Fruit fly (Drosophila melanogaster) whole organism, wandering third instar larva: Measurements from ENCODE around the gene CG13384.

Experiments
- Abd-B ChIP-seq: fragments of >200 bp; optimal IDR thresholded peaks from 2 replicates; lab custom pipeline; 2017; ENCODE audit warnings: missing biosample characterization, missing genetic modification characterization
- CG9705 ChIP-seq: fragments of 200-800 bp; sonication (Bioruptor generic); optimal IDR thresholded peaks from 2 replicates; lab custom pipeline; 2018; ENCODE audit warnings: missing biosample characterization, mild to moderate bottlenecking, missing genetic modification characterization
- CrebA ChIP-seq: fragments of 200-800 bp; sonication (Bioruptor generic); optimal IDR thresholded peaks from 2 replicates; lab custom pipeline; 2016; ENCODE audit warnings: missing biosample characterization, mild to moderate bottlenecking, missing genetic modification characterization, borderline replicate concordance
- Dif ChIP-seq: fragments of 200-275, 200-300 bp; sonication (Bioruptor generic); optimal IDR thresholded peaks from 2 replicates; lab custom pipeline; 2018; ENCODE audit warnings: missing biosample characterization, missing genetic modification characterization; ENCODE audit not compliant: partially characterized antibody
- Hnf4 ChIP-seq: fragments of 200-800 bp; sonication (Bioruptor generic); optimal IDR thresholded peaks from 2 replicates; lab custom pipeline; 2016; ENCODE audit warnings: missing biosample characterization, mild to moderate bottlenecking, missing genetic modification characterization
- Hr83 ChIP-seq: fragments of 200-300 bp; sonication (Bioruptor generic); optimal IDR thresholded peaks from 2 replicates; lab custom pipeline; 2016; ENCODE audit warnings: missing biosample characterization, mild to moderate bottlenecking, missing genetic modification characterization, moderate library complexity; ENCODE audit not compliant: poor library complexity, severe bottlenecking
- Mio ChIP-seq: sonication (Bioruptor generic); optimal IDR thresholded peaks from 2 replicates; lab custom pipeline; 2016; ENCODE audit warnings: missing biosample characterization, missing genetic modification characterization
- Myc ChIP-seq: fragments of >200 bp; optimal IDR thresholded peaks from 2 replicates; lab custom pipeline; 2017
- OdsH ChIP-seq: fragments of 200-800 bp; sonication (Bioruptor generic); optimal IDR thresholded peaks from 2 replicates; lab custom pipeline; 2016; ENCODE audit warnings: missing biosample characterization, mild to moderate bottlenecking, missing genetic modification characterization
- Rel ChIP-seq, 2 experiments: fragments of 200-800 bp; sonication (Bioruptor generic) in 1 of 2; optimal IDR thresholded peaks; 2 replicates in 1 of 2; 3 replicates in 1 of 2; lab custom pipeline; 2016 to 2019; ENCODE audit warnings: mild to moderate bottlenecking in 2 of 2, missing biosample characterization in 2 of 2, missing genetic modification characterization in 2 of 2, moderate library complexity in 1 of 2
- Sp1 ChIP-seq: fragments of 200-800 bp; sonication (Bioruptor generic); optimal IDR thresholded peaks from 3 replicates; lab custom pipeline; 2019; ENCODE audit warnings: missing biosample characterization, mild to moderate bottlenecking, missing genetic modification characterization, moderate library complexity
- Vsx2 ChIP-seq: fragments of 200-300, 225-300 bp; sonication (Bioruptor generic); optimal IDR thresholded peaks from 2 replicates; lab custom pipeline; 2018; ENCODE audit warnings: missing biosample characterization, missing genetic modification characterization; ENCODE audit not compliant: partially characterized antibody
- br ChIP-seq: fragments of 200-800 bp; sonication (Bioruptor generic); optimal IDR thresholded peaks from 2 replicates; lab custom pipeline; 2016; ENCODE audit warnings: missing biosample characterization, missing genetic modification characterization
- brk ChIP-seq: fragments of 200-800 bp; sonication (Bioruptor generic); optimal IDR thresholded peaks from 2 replicates; lab custom pipeline; 2016; ENCODE audit warnings: missing biosample characterization, mild to moderate bottlenecking, missing genetic modification characterization
- dl ChIP-seq, 2 experiments: fragments of 175-275, 200-275 bp in 1 of 2; fragments of 200-275 bp in 1 of 2; sonication (Bioruptor generic); optimal IDR thresholded peaks; lab custom pipeline; 2018; ENCODE audit warnings: mild to moderate bottlenecking in 2 of 2, missing biosample characterization in 2 of 2, missing genetic modification characterization in 2 of 2, moderate library complexity in 2 of 2; ENCODE audit not compliant: partially characterized antibody in 2 of 2, insufficient read depth in 1 of 2
- dmrt93B ChIP-seq: fragments of 200-800 bp; sonication (Bioruptor generic); optimal IDR thresholded peaks from 2 replicates; lab custom pipeline; 2018; ENCODE audit warnings: missing biosample characterization, mild to moderate bottlenecking, missing genetic modification characterization
- ey ChIP-seq: fragments of 200-800 bp; sonication (Bioruptor generic); optimal IDR thresholded peaks from 2 replicates; lab custom pipeline; 2016; ENCODE audit warnings: missing biosample characterization, missing genetic modification characterization
- foxo ChIP-seq, 2 experiments: fragments of 200-800 bp; sonication (Bioruptor generic); optimal IDR thresholded peaks; 2 replicates in 1 of 2; 3 replicates in 1 of 2; lab custom pipeline; 2016 to 2017; ENCODE audit warnings: missing biosample characterization in 2 of 2, missing genetic modification characterization in 2 of 2
- h ChIP-seq: fragments of 200-800 bp; sonication (Bioruptor generic); optimal IDR thresholded peaks from 3 replicates; lab custom pipeline; 2016; ENCODE audit warnings: missing biosample characterization, mild to moderate bottlenecking, missing genetic modification characterization
- jim ChIP-seq: fragments of 175-275, 200-325 bp; sonication (Bioruptor generic); optimal IDR thresholded peaks from 2 replicates; lab custom pipeline; 2016; ENCODE audit warnings: missing biosample characterization, mild to moderate bottlenecking, missing genetic modification characterization
- lola ChIP-seq: fragments of >200 bp; optimal IDR thresholded peaks from 2 replicates; lab custom pipeline; 2017; ENCODE audit warnings: missing biosample characterization, missing genetic modification characterization
- pan ChIP-seq: fragments of >200 bp; optimal IDR thresholded peaks from 2 replicates; lab custom pipeline; 2017
- psq ChIP-seq: fragments of 200-800 bp; sonication (Bioruptor generic); optimal IDR thresholded peaks from 3 replicates; lab custom pipeline; 2017; ENCODE audit warnings: missing biosample characterization, mild to moderate bottlenecking, missing genetic modification characterization, moderate library complexity
- rgr ChIP-seq: fragments of 200-800 bp; sonication (Bioruptor generic); optimal IDR thresholded peaks from 3 replicates; lab custom pipeline; 2016; ENCODE audit warnings: missing biosample characterization, mild to moderate bottlenecking, missing genetic modification characterization
- sage ChIP-seq: fragments of 200-800 bp; sonication (Bioruptor generic); optimal IDR thresholded peaks from 2 replicates; lab custom pipeline; 2016; ENCODE audit warnings: missing biosample characterization, mild to moderate bottlenecking, missing genetic modification characterization
- sv ChIP-seq: fragments of 200-800 bp; sonication (Bioruptor generic); optimal IDR thresholded peaks from 3 replicates; lab custom pipeline; 2016; ENCODE audit warnings: missing biosample characterization, missing genetic modification characterization
- tai ChIP-seq: sonication (Bioruptor generic); optimal IDR thresholded peaks from 2 replicates; lab custom pipeline; 2016; ENCODE audit warnings: missing biosample characterization, missing genetic modification characterization
- usp ChIP-seq: fragments of >200 bp; optimal IDR thresholded peaks from 2 replicates; lab custom pipeline; 2017; ENCODE audit warnings: missing biosample characterization, missing genetic modification characterization
- woc ChIP-seq: sonication (Bioruptor generic); optimal IDR thresholded peaks from 2 replicates; lab custom pipeline; 2016; ENCODE audit warnings: missing biosample characterization, mild to moderate bottlenecking, missing genetic modification characterization

The CG13384 gene

dm6 chr2L:8338039-8338438 lies 46.2 kb upstream of the CG13384 start, which contains the start of gene witty:
Gene witty, plus strand, starts transcription at chr2L:8338287.
- TF ChIP-seq Hnf4 (GFP tag; lab: Kevin White, UChicago) (no peak), jim (no peak), dmrt93B (GFP tag; lab: Kevin White, UChicago) (no peak), usp (GFP tag; lab: Kevin White, UChicago) (no peak), ey (GFP tag; lab: Kevin White, UChicago) (no peak), CG9705 (no peak), Mio (GFP tag; lab: Kevin White, UChicago) (no peak), Abd-B (no peak), brk (no peak), sage (GFP tag; lab: Kevin White, UChicago) (no peak), lola (GFP tag; lab: Kevin White, UChicago) (no peak), Sp1 (GFP tag; lab: Kevin White, UChicago) (no peak), OdsH (GFP tag; lab: Kevin White, UChicago) (no peak), Hr83 (no peak), br (GFP tag; lab: Kevin White, UChicago) (no peak), Myc (lab: Kevin White, UChicago) (no peak)

dm6 chr2L:8339751-8340349 lies 44.4 kb upstream of the CG13384 start:
- TF ChIP-seq Rel (GFP tag; optimal IDR thresholded peaks at IDR 0.05; lab: Kevin White, UChicago) = no peak
- TF ChIP-seq Rel (tag; optimal IDR thresholded peaks at IDR 0.05; lab: Kevin White, UChicago) = peak; percentile 96
- no peak for TF ChIP-seq woc
- no peak for TF ChIP-seq pan

dm6 chr2L:8342395-8342794 lies 41.9 kb upstream of the CG13384 start, which contains the start of gene CG14273:
Gene CG14273, plus strand, starts transcription at chr2L:8342695.
- TF ChIP-seq lola (GFP tag; lab: Kevin White, UChicago) (no peak), OdsH (GFP tag; lab: Kevin White, UChicago) (no peak)

- TF ChIP-seq Rel (GFP tag; optimal IDR thresholded peaks at IDR 0.05; lab: Kevin White, UChicago) (no peak), Rel (tag; optimal IDR thresholded peaks at IDR 0.05; lab: Kevin White, UChicago) (peak; percentile 20), Vsx2 (no peak), h (GFP tag; lab: Kevin White, UChicago) (peak; percentile 63), CG9705 (no peak)
Observed at dm6 chr2L:8344536-8344935, 39.7 kb upstream of the CG13384 start.

dm6 chr2L:8346260-8346659 lies 38.0 kb upstream of the CG13384 start, which contains the start of gene CG7778:
Gene CG7778, plus strand, starts transcription at chr2L:8346620.
- TF ChIP-seq CrebA (GFP tag; lab: Kevin White, UChicago) (no peak), sv (GFP tag; lab: Kevin White, UChicago) (no peak), psq (GFP tag; lab: Kevin White, UChicago) (no peak), Dif (peak; percentile 26)

dm6 chr2L:8350560-8351171 lies 33.6 kb upstream of the CG13384 start:
- TF ChIP-seq dl (GFP tag; optimal IDR thresholded peaks at IDR 0.05; lab: Kevin White, UChicago; ENCODE audit: insufficient read depth in 1 of 2, partially characterized antibody in 2 of 2) = no peak
- TF ChIP-seq Hr83 = peak; percentile 62
- peak; percentile 37 for TF ChIP-seq OdsH (GFP tag; lab: Kevin White, UChicago)
- peak; percentile 15 for TF ChIP-seq tai
- peak in 1 of 2 experiments; percentile 9 for TF ChIP-seq foxo (GFP tag; optimal IDR thresholded peaks at IDR 0.05; lab: Kevin White, UChicago)
- no peak for TF ChIP-seq Sp1 (GFP tag; lab: Kevin White, UChicago)
- peak; percentile 18 for TF ChIP-seq h (GFP tag; lab: Kevin White, UChicago)
- TF ChIP-seq Rel (GFP tag; optimal IDR thresholded peaks at IDR 0.05; lab: Kevin White, UChicago) = no peak
- peak; percentile 64 for TF ChIP-seq Rel (tag; optimal IDR thresholded peaks at IDR 0.05; lab: Kevin White, UChicago)
- peak; percentile 59 for TF ChIP-seq rgr
- TF ChIP-seq usp (GFP tag; lab: Kevin White, UChicago) = no peak
- peak; percentile 11 for TF ChIP-seq CrebA (GFP tag; lab: Kevin White, UChicago)
